Fruit fly (Drosophila melanogaster): ENCODE results near the gene CG4438.

DNA sequence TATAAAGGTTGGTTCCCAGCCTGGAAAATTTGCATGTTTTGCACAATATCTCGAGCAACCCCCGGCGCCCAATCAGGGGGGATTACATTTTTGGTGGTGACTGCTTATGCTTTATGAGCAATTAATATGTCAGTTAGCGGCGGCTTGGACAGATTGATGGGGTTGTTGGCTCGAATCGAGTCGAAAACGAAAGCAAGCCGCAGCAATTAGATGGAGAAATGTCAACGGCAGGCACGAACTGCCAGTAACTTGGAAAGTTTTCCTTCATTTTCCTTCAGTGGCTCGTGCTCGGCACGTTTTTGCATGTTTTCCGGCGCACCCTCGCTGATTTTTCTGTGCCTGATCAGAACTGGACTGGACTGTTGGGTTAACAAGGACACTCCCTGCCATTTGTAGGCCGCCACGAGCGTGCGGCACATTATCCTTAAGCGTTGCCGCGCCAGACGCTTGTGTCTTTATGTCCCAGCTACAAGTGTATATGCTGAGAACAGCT, 45.1 kb upstream of the CG4438 start:
- TF ChIP-seq insv (optimal IDR thresholded peaks at IDR 0.05): no peak
- TF ChIP-seq ttk (optimal IDR thresholded peaks at IDR 0.05): no peak
- TF ChIP-seq psq (optimal IDR thresholded peaks at IDR 0.05): no peak
- no peak for TF ChIP-seq h (optimal IDR thresholded peaks at IDR 0.05)
